Worm (Caenorhabditis elegans) whole organism, L4 larva: ENCODE measurements around the gene Y45F10B.12.

ENCODE experiments used
- R02D3.7 ChIP-seq: fragments of 150-350 bp; sonication (generic microtip); optimal IDR thresholded peaks from 3 replicates; lab custom pipeline; 2014; ENCODE audit warnings: missing biosample characterization, missing genetic modification characterization
- aly-2 ChIP-seq: sonication (generic microtip); optimal IDR thresholded peaks from 2 replicates; lab custom pipeline; 2018; ENCODE audit warnings: missing biosample characterization, missing genetic modification characterization
- daf-16 ChIP-seq, 3 experiments: sonication (generic microtip); optimal IDR thresholded peaks; 2 replicates each; lab custom pipeline; 2016 to 2017; ENCODE audit warnings: missing genetic modification characterization in 3 of 3, missing genetic modification reagents in 3 of 3, mild to moderate bottlenecking in 2 of 3, missing compliant biosample characterization in 2 of 3, missing biosample characterization in 1 of 3, moderate library complexity in 1 of 3
- unc-130 ChIP-seq: sonication (generic microtip); optimal IDR thresholded peaks from 2 replicates; lab custom pipeline; 2016; ENCODE audit warnings: missing genetic modification reagents, missing genetic modification characterization, missing compliant biosample characterization

DNA sequence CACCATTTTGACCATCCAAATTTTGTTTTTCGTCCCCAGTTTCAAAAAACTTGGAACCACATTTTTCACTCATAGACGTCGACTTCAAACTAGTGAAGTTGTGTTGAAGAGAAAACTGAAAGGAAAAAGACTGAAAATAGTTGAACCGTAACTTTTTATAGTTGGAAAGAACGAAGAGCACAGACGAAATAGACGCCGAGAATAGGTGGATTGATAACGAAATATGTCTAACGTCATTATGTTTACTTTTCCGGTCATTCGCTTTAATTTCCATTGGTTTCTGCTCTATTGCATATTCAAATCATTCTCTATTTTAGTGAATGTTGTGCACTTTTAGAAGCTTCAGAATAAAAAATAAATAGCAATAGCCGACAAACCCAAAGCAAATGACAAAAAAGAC, 22.5 kb downstream of the Y45F10B.12 start, which contains the start of gene C08F11.13:
- no peak for TF ChIP-seq R02D3.7 (tag; lab: Kevin White, UChicago)
- no peak for TF ChIP-seq unc-130 (GFP tag; lab: Kevin White, UChicago)
- TF ChIP-seq aly-2 (tag; lab: Kevin White, UChicago), result no peak
- TF ChIP-seq daf-16 (GFP tag; optimal IDR thresholded peaks at IDR 0.05; lab: Kevin White, UChicago), result no peak
- TF ChIP-seq daf-16 (tag; optimal IDR thresholded peaks at IDR 0.05; lab: Kevin White, UChicago), result peak; percentile 89
